Worm (Caenorhabditis elegans): ENCODE data around the gene C15H7.3.

Gene C15H7.3

DNA sequence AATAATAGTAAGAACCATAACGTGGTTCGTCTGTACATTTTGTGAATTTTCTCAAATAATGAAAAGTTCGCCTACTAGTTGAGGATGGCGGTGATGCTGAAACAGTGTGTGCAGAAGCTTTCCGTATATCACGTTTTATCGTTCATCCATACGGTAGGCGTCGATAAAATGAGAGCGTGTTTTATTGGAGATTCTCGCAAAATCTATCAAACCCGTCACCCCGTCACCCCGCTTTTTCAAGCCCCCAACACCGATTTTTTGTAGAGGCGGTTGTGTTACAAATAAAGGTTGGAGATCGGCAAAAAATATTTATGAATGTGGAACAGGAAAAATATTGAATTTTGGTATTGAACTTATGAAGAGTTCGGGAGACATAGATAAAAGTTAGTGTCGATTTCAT lies 43.1 kb downstream of the C15H7.3 start, which contains the start of gene clec-161:
Gene clec-161 (minus strand): TSS at position 101 of the 400 bp plus-strand sequence.
- no peak for TF ChIP-seq pat-9 (tag; optimal IDR thresholded peaks at IDR 0.05)
- TF ChIP-seq ceh-9 (tag; optimal IDR thresholded peaks at IDR 0.05), result no peak
- no peak for TF ChIP-seq Y22D7AL.16 (tag; optimal IDR thresholded peaks at IDR 0.05)
- TF ChIP-seq eyg-1 (tag; optimal IDR thresholded peaks at IDR 0.05), result no peak
- TF ChIP-seq pqm-1 (tag; optimal IDR thresholded peaks at IDR 0.05), result no peak

- no peak for TF ChIP-seq ceh-2 (tag; optimal IDR thresholded peaks at IDR 0.05)
- no peak for TF ChIP-seq unc-86 (tag; optimal IDR thresholded peaks at IDR 0.05)
- no peak for TF ChIP-seq nhr-232 (tag; optimal IDR thresholded peaks at IDR 0.05)
- TF ChIP-seq rnt-1 (tag; optimal IDR thresholded peaks at IDR 0.05), result no peak
- TF ChIP-seq unc-42 (tag; optimal IDR thresholded peaks at IDR 0.05), result no peak
- no peak for TF ChIP-seq nfya-1 (tag; optimal IDR thresholded peaks at IDR 0.05)
- TF ChIP-seq hlh-6 (tag; optimal IDR thresholded peaks at IDR 0.05), result no peak
- TF ChIP-seq ceh-22 (tag; optimal IDR thresholded peaks at IDR 0.05), result no peak
- no peak for TF ChIP-seq dve-1 (tag; optimal IDR thresholded peaks at IDR 0.05)
- no peak for TF ChIP-seq pat-9 (tag; optimal IDR thresholded peaks at IDR 0.05)
- no peak for TF ChIP-seq zip-5 (tag; optimal IDR thresholded peaks at IDR 0.05)
- no peak for TF ChIP-seq ceh-34 (tag; optimal IDR thresholded peaks at IDR 0.05)
- TF ChIP-seq dmd-4 (tag; optimal IDR thresholded peaks at IDR 0.05; ENCODE audit: borderline replicate concordance), result no peak
- TF ChIP-seq T23F11.4 (GFP tag; optimal IDR thresholded peaks at IDR 0.05), result no peak
Observed at ce11 chrIII:9600645-9601044, 51.1 kb downstream of the C15H7.3 start, which contains the start of gene F58A4.2. F58A4.2 (minus strand) TSS chrIII:9600745.

Measured in whole organism, late embryonic.